Fruit fly (Drosophila melanogaster) whole organism, embryonic: ENCODE data around the gene GILT3.

Experiments used
- Atf-2 ChIP-seq: fragments of 200-800 bp; sonication (Bioruptor generic); optimal IDR thresholded peaks from 2 replicates; lab custom pipeline; 2016; ENCODE audit warnings: missing biosample characterization, missing genetic modification characterization
- BEAF-32 ChIP-seq: fragments of 200-800 bp; sonication (Bioruptor generic); optimal IDR thresholded peaks from 3 replicates; lab custom pipeline; 2017; ENCODE audit warnings: missing biosample characterization, missing genetic modification characterization, mild to moderate bottlenecking, moderate library complexity, missing genetic modification reagents
- Bdp1 ChIP-seq: fragments of 200-800 bp; sonication (Bioruptor generic); optimal IDR thresholded peaks from 3 replicates; lab custom pipeline; 2016; ENCODE audit warnings: missing biosample characterization, missing genetic modification characterization
- Bteb2 ChIP-seq: fragments of 200-800 bp; sonication (Bioruptor generic); optimal IDR thresholded peaks from 2 replicates; lab custom pipeline; 2016; ENCODE audit warnings: missing biosample characterization, missing genetic modification characterization
- CG10267 ChIP-seq: fragments of 200-800 bp; sonication (Bioruptor generic); optimal IDR thresholded peaks from 2 replicates; lab custom pipeline; 2018; ENCODE audit warnings: missing biosample characterization, mild to moderate bottlenecking, missing genetic modification characterization, moderate library complexity
- CG10979 ChIP-seq: fragments of 200-800 bp; sonication (Bioruptor generic); optimal IDR thresholded peaks from 2 replicates; lab custom pipeline; 2018; ENCODE audit warnings: missing biosample characterization, mild to moderate bottlenecking, missing genetic modification characterization, moderate library complexity
- CG13123 ChIP-seq: fragments of 200-800 bp; sonication (Bioruptor generic); optimal IDR thresholded peaks from 2 replicates; lab custom pipeline; 2016; ENCODE audit warnings: missing biosample characterization, missing genetic modification characterization
- CG13296 ChIP-seq: fragments of 200-800 bp; sonication (Bioruptor generic); optimal IDR thresholded peaks from 3 replicates; lab custom pipeline; 2018; ENCODE audit warnings: missing biosample characterization, mild to moderate bottlenecking, missing genetic modification characterization
- CG15073 ChIP-seq: fragments of 200-800 bp; sonication (Bioruptor generic); optimal IDR thresholded peaks from 2 replicates; lab custom pipeline; 2016; ENCODE audit warnings: missing biosample characterization, missing genetic modification characterization
- CG16813 ChIP-seq: fragments of 200-800 bp; sonication (Bioruptor generic); IDR thresholded peaks from 3 replicates; pipeline ENCODE4 v1.3.6; 2022; ENCODE audit warnings: missing biosample characterization, missing genetic modification characterization; ENCODE audit not compliant: partially characterized antibody
- CG18619 ChIP-seq: fragments of 200-800 bp; sonication (Bioruptor generic); optimal IDR thresholded peaks from 3 replicates; lab custom pipeline; 2017; ENCODE audit warnings: missing biosample characterization, mild to moderate bottlenecking, missing genetic modification characterization
- CG18764 ChIP-seq: fragments of 200-800 bp; sonication (Bioruptor generic); optimal IDR thresholded peaks from 3 replicates; lab custom pipeline; 2016; ENCODE audit warnings: missing biosample characterization, missing genetic modification characterization
- CG2129 ChIP-seq: fragments of 200-800 bp; sonication (Bioruptor generic); IDR thresholded peaks from 2 replicates; pipeline ENCODE4 v1.3.6; 2022; ENCODE audit warnings: missing biosample characterization, missing genetic modification characterization; ENCODE audit not compliant: partially characterized antibody
- CG2199 ChIP-seq: fragments of 200-800 bp; sonication (Bioruptor generic); IDR thresholded peaks from 3 replicates; pipeline ENCODE4 v1.3.6; 2022; ENCODE audit warnings: missing biosample characterization, missing genetic modification characterization
- CG34376 ChIP-seq: fragments of 200-800 bp; sonication (Bioruptor generic); optimal IDR thresholded peaks from 2 replicates; lab custom pipeline; 2018; ENCODE audit warnings: missing biosample characterization, mild to moderate bottlenecking, missing genetic modification characterization
- CG4328 ChIP-seq: fragments of 200-800 bp; sonication (Bioruptor generic); optimal IDR thresholded peaks from 3 replicates; lab custom pipeline; 2017; ENCODE audit warnings: missing biosample characterization, missing genetic modification reagents, missing genetic modification characterization
- CG4617 ChIP-seq: fragments of 200-800 bp; sonication (Bioruptor generic); optimal IDR thresholded peaks from 3 replicates; lab custom pipeline; 2016; ENCODE audit warnings: missing biosample characterization, missing genetic modification characterization, borderline replicate concordance
- CG6175 ChIP-seq: fragments of 200-800 bp; sonication (Bioruptor generic); IDR thresholded peaks from 3 replicates; pipeline ENCODE4 v1.3.6; 2022; ENCODE audit warnings: missing biosample characterization, missing genetic modification characterization
- CG7271 ChIP-seq: fragments of 200-800 bp; sonication (Bioruptor generic); optimal IDR thresholded peaks from 2 replicates; lab custom pipeline; 2018; ENCODE audit warnings: missing biosample characterization, mild to moderate bottlenecking, missing genetic modification characterization, moderate library complexity
- CG7357 ChIP-seq: fragments of 200-800 bp; sonication (Bioruptor generic); IDR thresholded peaks from 3 replicates; pipeline ENCODE4 v1.3.6; 2022; ENCODE audit warnings: missing biosample characterization, missing genetic modification characterization
- CG7745 ChIP-seq: fragments of 200-800 bp; sonication (Bioruptor generic); optimal IDR thresholded peaks from 2 replicates; lab custom pipeline; 2018; ENCODE audit warnings: missing biosample characterization, mild to moderate bottlenecking, missing genetic modification characterization, moderate library complexity
- CG7928 ChIP-seq: fragments of 200-800 bp; sonication (Bioruptor generic); optimal IDR thresholded peaks from 2 replicates; lab custom pipeline; 2017; ENCODE audit warnings: missing biosample characterization, mild to moderate bottlenecking, missing genetic modification characterization
- CG8924 ChIP-seq: fragments of 200-800 bp; optimal IDR thresholded peaks from 3 replicates; lab custom pipeline; 2019; ENCODE audit warnings: missing biosample characterization, mild to moderate bottlenecking, missing genetic modification characterization, moderate library complexity
- Dbx ChIP-seq: fragments of 200-800 bp; sonication (Bioruptor generic); IDR thresholded peaks from 3 replicates; pipeline ENCODE4 v1.3.6; 2022; ENCODE audit warnings: missing biosample characterization, missing genetic modification characterization
- Dip2 ChIP-seq: fragments of 200-800 bp; sonication (Bioruptor generic); IDR thresholded peaks from 2 replicates; pipeline ENCODE4 v1.3.6; 2022; ENCODE audit warnings: missing biosample characterization, missing genetic modification characterization
- HLH54F ChIP-seq: fragments of 200-800 bp; sonication (Bioruptor generic); optimal IDR thresholded peaks from 3 replicates; lab custom pipeline; 2016; ENCODE audit warnings: missing biosample characterization, missing genetic modification characterization
- HmgD ChIP-seq: fragments of 200-800 bp; sonication (Bioruptor generic); optimal IDR thresholded peaks from 3 replicates; lab custom pipeline; 2016; ENCODE audit warnings: missing biosample characterization, missing genetic modification characterization
- Hmx ChIP-seq: fragments of 200-800 bp; sonication (Bioruptor generic); optimal IDR thresholded peaks from 2 replicates; lab custom pipeline; 2016; ENCODE audit warnings: missing biosample characterization, missing genetic modification characterization
- Hr3 ChIP-seq: fragments of 200-800 bp; sonication (Bioruptor generic); optimal IDR thresholded peaks from 3 replicates; lab custom pipeline; 2016; ENCODE audit warnings: missing biosample characterization, missing genetic modification characterization
- NC2β ChIP-seq: fragments of 200-800 bp; sonication (Bioruptor generic); optimal IDR thresholded peaks from 2 replicates; lab custom pipeline; 2016; ENCODE audit warnings: missing biosample characterization, missing genetic modification characterization
- Xbp1 ChIP-seq: fragments of 200-800 bp; sonication (Bioruptor generic); optimal IDR thresholded peaks from 3 replicates; lab custom pipeline; 2016; ENCODE audit warnings: missing biosample characterization, mild to moderate bottlenecking, missing genetic modification characterization
- amos ChIP-seq: fragments of 200-800 bp; sonication (Bioruptor generic); IDR thresholded peaks from 2 replicates; pipeline ENCODE4 v1.3.6; 2022; ENCODE audit warnings: missing biosample characterization, missing genetic modification characterization; ENCODE audit not compliant: partially characterized antibody
- bab2 ChIP-seq: fragments of 200-800 bp; sonication (Bioruptor generic); optimal IDR thresholded peaks from 2 replicates; lab custom pipeline; 2016; ENCODE audit warnings: missing biosample characterization, missing genetic modification characterization
- bowl ChIP-seq: fragments of 200-800 bp; sonication (Bioruptor generic); IDR thresholded peaks from 2 replicates; pipeline ENCODE4 v1.3.6; 2022; ENCODE audit warnings: missing biosample characterization, missing genetic modification characterization
- dimm ChIP-seq: fragments of 200-800 bp; sonication (Bioruptor generic); IDR thresholded peaks from 2 replicates; pipeline ENCODE4 v1.3.6; 2022; ENCODE audit warnings: missing biosample characterization, missing genetic modification characterization
- fu2 ChIP-seq: fragments of 200-800 bp; sonication (Bioruptor generic); optimal IDR thresholded peaks from 2 replicates; lab custom pipeline; 2016; ENCODE audit warnings: missing biosample characterization, missing genetic modification characterization
- grau ChIP-seq: fragments of 200-800 bp; optimal IDR thresholded peaks from 3 replicates; lab custom pipeline; 2019; ENCODE audit warnings: missing biosample characterization, mild to moderate bottlenecking, missing genetic modification characterization, moderate library complexity
- grn ChIP-seq: fragments of 200-800 bp; sonication (Bioruptor generic); optimal IDR thresholded peaks from 3 replicates; lab custom pipeline; 2017; ENCODE audit warnings: missing biosample characterization, missing genetic modification characterization
- lilli ChIP-seq: fragments of 200-800 bp; sonication (Bioruptor generic); optimal IDR thresholded peaks from 3 replicates; lab custom pipeline; 2016; ENCODE audit warnings: missing biosample characterization, missing genetic modification characterization
- lmd ChIP-seq: fragments of 200-800 bp; sonication (Bioruptor generic); IDR thresholded peaks from 2 replicates; pipeline ENCODE4 v1.3.6; 2022; ENCODE audit warnings: missing biosample characterization, missing genetic modification characterization
- nmo ChIP-seq: fragments of 200-800 bp; sonication (Bioruptor generic); optimal IDR thresholded peaks from 2 replicates; lab custom pipeline; 2018; ENCODE audit warnings: missing biosample characterization, mild to moderate bottlenecking, missing genetic modification characterization, moderate library complexity
- p53 ChIP-seq: fragments of 200-800 bp; sonication (Bioruptor generic); optimal IDR thresholded peaks from 2 replicates; lab custom pipeline; 2016; ENCODE audit warnings: missing biosample characterization, missing genetic modification characterization
- pan ChIP-seq, 4 experiments: fragments of >200 bp in 3 of 4; fragments of 200-800 bp in 1 of 4; sonication (Bioruptor generic) in 1 of 4; optimal IDR thresholded peaks in 3 of 4; IDR thresholded peaks in 1 of 4; 2 replicates each; pipeline versions ENCODE4 v1.3.6 to Lab custom; 2017 to 2022; ENCODE audit warnings: missing biosample characterization in 2 of 4, missing genetic modification characterization in 2 of 4, mixed read lengths in 1 of 4
- seq ChIP-seq: fragments of 200-800 bp; sonication (Bioruptor generic); IDR thresholded peaks from 2 replicates; pipeline ENCODE4 v1.3.6; 2022; ENCODE audit warnings: missing biosample characterization, missing genetic modification characterization
- stc ChIP-seq: fragments of 200-800 bp; sonication (Bioruptor generic); IDR thresholded peaks from 2 replicates; pipeline ENCODE4 v1.3.6; 2022; ENCODE audit warnings: missing biosample characterization, missing genetic modification characterization
- tap ChIP-seq: fragments of 200-800 bp; optimal IDR thresholded peaks from 3 replicates; lab custom pipeline; 2019; ENCODE audit warnings: missing biosample characterization, mild to moderate bottlenecking, missing genetic modification characterization, moderate library complexity
- unc-4 ChIP-seq: fragments of 200-800 bp; sonication (Bioruptor generic); IDR thresholded peaks from 2 replicates; pipeline ENCODE4 v1.3.6; 2022; ENCODE audit warnings: missing biosample characterization, missing genetic modification characterization; ENCODE audit not compliant: partially characterized antibody
- usp ChIP-seq: fragments of >200 bp; optimal IDR thresholded peaks from 2 replicates; lab custom pipeline; 2017; ENCODE audit warnings: missing biosample characterization, missing genetic modification characterization
- vfl ChIP-seq: fragments of 200-800 bp; sonication (Bioruptor generic); optimal IDR thresholded peaks from 2 replicates; lab custom pipeline; 2016; ENCODE audit warnings: missing biosample characterization, missing genetic modification characterization
- wdn ChIP-seq: fragments of 200-800 bp; sonication (Bioruptor generic); IDR thresholded peaks from 2 replicates; pipeline ENCODE4 v1.3.6; 2022; ENCODE audit warnings: missing biosample characterization, missing genetic modification characterization
- wor ChIP-seq: fragments of 200-800 bp; sonication (Bioruptor generic); IDR thresholded peaks from 2 replicates; pipeline ENCODE4 v1.3.6; 2022; ENCODE audit warnings: missing biosample characterization, missing genetic modification characterization

The GILT3 gene

DNA sequence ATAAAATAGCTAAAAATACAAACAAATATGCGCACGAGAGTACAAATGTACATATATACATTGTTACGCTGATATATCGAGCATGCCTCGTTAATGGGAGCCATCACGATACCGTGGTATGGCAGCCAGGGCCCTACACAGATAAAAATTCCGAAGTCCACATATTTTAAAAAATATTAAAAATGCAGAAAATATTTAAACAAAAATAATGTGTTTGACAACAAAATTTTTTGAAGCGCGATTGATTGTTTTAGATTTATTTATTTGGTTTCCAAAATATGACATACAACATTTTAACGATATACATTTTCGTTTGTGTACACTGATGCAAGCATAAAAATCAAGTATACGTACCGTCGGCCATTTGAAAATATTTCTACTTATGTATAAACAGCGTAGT, 49.6 kb downstream of the GILT3 start (continued):
- no peak for TF ChIP-seq HmgD (GFP tag; lab: Kevin White, UChicago)
- TF ChIP-seq grn (GFP tag; lab: Kevin White, UChicago): no peak
- TF ChIP-seq CG7928 (GFP tag; lab: Kevin White, UChicago): peak; percentile 55
- peak; percentile 29 for TF ChIP-seq Atf-2 (GFP tag; lab: Kevin White, UChicago)
- no peak for TF ChIP-seq BEAF-32 (GFP tag; lab: Kevin White, UChicago)
- no peak for TF ChIP-seq CG2129
- TF ChIP-seq CG18764 (GFP tag; lab: Kevin White, UChicago): peak; percentile 64
- TF ChIP-seq fu2 (GFP tag; lab: Kevin White, UChicago): peak; percentile 65
- TF ChIP-seq CG4328 (GFP tag; lab: Kevin White, UChicago): no peak
- 0 out of 2 replicates have a peak, but pooled peaks have one; percentile 35 for TF ChIP-seq bowl (GFP tag; lab: Robert Waterston, UW)
- TF ChIP-seq CG16813 (GFP tag; lab: Robert Waterston, UW): no peak
- peak; percentile 73 for TF ChIP-seq HLH54F (GFP tag; lab: Kevin White, UChicago)
- TF ChIP-seq CG18619: peak; percentile 76
- TF ChIP-seq dimm (GFP tag; lab: Robert Waterston, UW): no peak
- peak; percentile 16 for TF ChIP-seq CG4617 (GFP tag; lab: Kevin White, UChicago)
- no peak for TF ChIP-seq pan (optimal IDR thresholded peaks at IDR 0.05; lab: Kevin White, UChicago)
- peak in 1 of 2 experiments; percentile 88 for TF ChIP-seq pan (GFP tag; optimal IDR thresholded peaks at IDR 0.05 in 1 of 2, IDR thresholded peaks at IDR 0.05 in 1 of 2)
- TF ChIP-seq CG7745: no peak
- TF ChIP-seq Dbx (GFP tag; lab: Robert Waterston, UW): peak; percentile 92
- TF ChIP-seq CG34376 (GFP tag; lab: Kevin White, UChicago): no peak
- no peak for TF ChIP-seq p53 (GFP tag; lab: Kevin White, UChicago)
- no peak for TF ChIP-seq CG7271 (tag; lab: Kevin White, UChicago)
- TF ChIP-seq lilli (GFP tag; lab: Kevin White, UChicago): peak; percentile 93
- TF ChIP-seq nmo (GFP tag; lab: Kevin White, UChicago): peak; percentile 71
- no peak for TF ChIP-seq usp
- peak; percentile 80 for TF ChIP-seq bab2 (GFP tag; lab: Kevin White, UChicago)
- TF ChIP-seq unc-4 (GFP tag; lab: Robert Waterston, UW): no peak
- TF ChIP-seq Hmx (GFP tag; lab: Kevin White, UChicago): peak; percentile 66
- TF ChIP-seq grau (tag; lab: Kevin White, UChicago): peak; percentile 87
- peak; percentile 67 for TF ChIP-seq CG7357 (GFP tag; lab: Robert Waterston, UW)
- peak; percentile 81 for TF ChIP-seq vfl (GFP tag; lab: Kevin White, UChicago)
- TF ChIP-seq CG15073: no peak
- peak; percentile 75 for TF ChIP-seq Bteb2 (GFP tag; lab: Kevin White, UChicago)
- TF ChIP-seq Dip2 (GFP tag; lab: Robert Waterston, UW): no peak
- peak; percentile 79; the same call in 2 of the 3 replicates for TF ChIP-seq CG6175
- TF ChIP-seq CG10979 (tag; lab: Kevin White, UChicago): peak; percentile 56
- peak; percentile 71 for TF ChIP-seq Xbp1 (GFP tag; lab: Kevin White, UChicago)
- TF ChIP-seq stc (GFP tag; lab: Robert Waterston, UW): peak; percentile 81
- peak; percentile 85 for TF ChIP-seq CG8924
- peak; percentile 66 for TF ChIP-seq Hr3 (GFP tag; lab: Kevin White, UChicago)
- no peak for TF ChIP-seq CG2199 (GFP tag; lab: Robert Waterston, UW)
- no peak for TF ChIP-seq amos
- peak; percentile 79 for TF ChIP-seq lmd (GFP tag; lab: Robert Waterston, UW)
- TF ChIP-seq wdn (GFP tag; lab: Robert Waterston, UW): peak; percentile 80
- TF ChIP-seq Bdp1 (GFP tag; lab: Kevin White, UChicago): peak; percentile 52
- peak; percentile 63 for TF ChIP-seq CG10267 (tag; lab: Kevin White, UChicago)
- TF ChIP-seq tap: peak; percentile 63
- TF ChIP-seq seq (GFP tag; lab: Robert Waterston, UW): peak; percentile 80
- TF ChIP-seq wor: 0 out of 2 replicates have a peak, but pooled peaks have one; percentile 34
- peak; percentile 75 for TF ChIP-seq CG13296 (GFP tag; lab: Kevin White, UChicago)
- no peak for TF ChIP-seq CG13123 (GFP tag; lab: Kevin White, UChicago)
- TF ChIP-seq NC2β (GFP tag; lab: Kevin White, UChicago): no peak
